Worm (Caenorhabditis elegans) whole organism, L3 larva: ENCODE results near the gene srg-53.

Experiments used
- R02D3.7 ChIP-seq: fragments of 150-350 bp; optimal IDR thresholded peaks from 2 replicates; lab custom pipeline; 2014; ENCODE audit warnings: missing biosample characterization, missing genetic modification characterization
- ZK546.5 ChIP-seq: sonication (generic microtip); optimal IDR thresholded peaks from 2 replicates; lab custom pipeline; 2017; ENCODE audit warnings: missing biosample characterization, missing genetic modification characterization
- aly-2 ChIP-seq: fragments of 150-350 bp; optimal IDR thresholded peaks from 2 replicates; lab custom pipeline; 2014; ENCODE audit warnings: missing biosample characterization, missing genetic modification characterization
- ceh-16 ChIP-seq: sonication (generic microtip); optimal IDR thresholded peaks from 2 replicates; lab custom pipeline; 2017; ENCODE audit warnings: missing biosample characterization, missing genetic modification characterization
- ceh-9 ChIP-seq: sonication (generic microtip); optimal IDR thresholded peaks from 2 replicates; lab custom pipeline; 2018; ENCODE audit warnings: missing biosample characterization, missing genetic modification characterization
- daf-12 ChIP-seq: fragments of 150-350 bp; optimal IDR thresholded peaks from 2 replicates; lab custom pipeline; 2014; ENCODE audit warnings: missing biosample characterization, missing genetic modification reagents, missing genetic modification characterization
- egl-27 ChIP-seq: sonication (generic microtip); optimal IDR thresholded peaks from 4 replicates; lab custom pipeline; 2017; ENCODE audit warnings: missing biosample characterization, missing genetic modification reagents, missing genetic modification characterization
- elt-2 ChIP-seq: sonication (generic microtip); optimal IDR thresholded peaks from 2 replicates; lab custom pipeline; 2016; ENCODE audit warnings: missing genetic modification reagents, mild to moderate bottlenecking, missing genetic modification characterization, missing compliant biosample characterization
- elt-3 ChIP-seq, 3 experiments: fragments of 150-350 bp in 1 of 3; sonication (generic microtip) in 2 of 3; optimal IDR thresholded peaks; 2 replicates in 2 of 3; 4 replicates in 1 of 3; lab custom pipeline; 2014 to 2017; ENCODE audit warnings: missing biosample characterization in 3 of 3, missing genetic modification characterization in 3 of 3
- fkh-10 ChIP-seq: sonication (generic microtip); optimal IDR thresholded peaks from 2 replicates; lab custom pipeline; 2017; ENCODE audit warnings: missing biosample characterization, missing genetic modification reagents, missing genetic modification characterization
- fkh-2 ChIP-seq: fragments of 150-350 bp; optimal IDR thresholded peaks from 2 replicates; lab custom pipeline; 2014; ENCODE audit warnings: missing biosample characterization, missing genetic modification reagents, missing genetic modification characterization
- fos-1 ChIP-seq: fragments of 150-350 bp; optimal IDR thresholded peaks from 2 replicates; lab custom pipeline; 2014; ENCODE audit warnings: missing biosample characterization, missing genetic modification characterization
- jun-1 ChIP-seq: fragments of 150-350 bp; optimal IDR thresholded peaks from 2 replicates; lab custom pipeline; 2014; ENCODE audit warnings: missing biosample characterization, missing genetic modification reagents, missing genetic modification characterization
- lin-15B ChIP-seq: fragments of 150-350 bp; optimal IDR thresholded peaks from 2 replicates; lab custom pipeline; 2014; ENCODE audit warnings: missing biosample characterization, missing genetic modification characterization
- lsy-12 ChIP-seq: sonication (generic microtip); optimal IDR thresholded peaks from 2 replicates; lab custom pipeline; 2016; ENCODE audit warnings: mild to moderate bottlenecking, missing genetic modification characterization, missing compliant biosample characterization
- mdl-1 ChIP-seq: fragments of 150-350 bp; optimal IDR thresholded peaks from 2 replicates; lab custom pipeline; 2014; ENCODE audit warnings: missing biosample characterization, missing genetic modification characterization
- mml-1 ChIP-seq: fragments of 150-350 bp; sonication (generic microtip); optimal IDR thresholded peaks from 3 replicates; lab custom pipeline; 2014; ENCODE audit warnings: missing biosample characterization, missing genetic modification characterization
- nfya-1 ChIP-seq: sonication (generic microtip); optimal IDR thresholded peaks from 2 replicates; lab custom pipeline; 2017; ENCODE audit warnings: missing genetic modification characterization, mild to moderate bottlenecking, missing compliant biosample characterization, antibody characterized with exemption, moderate library complexity; ENCODE audit not compliant: insufficient read depth
- nhr-11 ChIP-seq: fragments of 150-350 bp; optimal IDR thresholded peaks from 2 replicates; lab custom pipeline; 2014; ENCODE audit warnings: missing biosample characterization, missing genetic modification characterization
- nhr-12 ChIP-seq: fragments of 150-350 bp; optimal IDR thresholded peaks from 2 replicates; lab custom pipeline; 2014; ENCODE audit warnings: missing biosample characterization, missing genetic modification characterization
- nhr-23 ChIP-seq: fragments of 150-350 bp; optimal IDR thresholded peaks from 2 replicates; lab custom pipeline; 2014; ENCODE audit warnings: missing biosample characterization, missing genetic modification reagents, missing genetic modification characterization
- nhr-237 ChIP-seq: fragments of 150-350 bp; optimal IDR thresholded peaks from 2 replicates; lab custom pipeline; 2014; ENCODE audit warnings: missing biosample characterization, missing genetic modification characterization
- nhr-25 ChIP-seq: sonication (generic microtip); optimal IDR thresholded peaks from 2 replicates; lab custom pipeline; 2017; ENCODE audit warnings: missing biosample characterization, missing genetic modification characterization
- nhr-28 ChIP-seq: fragments of 150-350 bp; optimal IDR thresholded peaks from 2 replicates; lab custom pipeline; 2014; ENCODE audit warnings: missing biosample characterization, missing genetic modification characterization
- nhr-77 ChIP-seq: fragments of 150-350 bp; optimal IDR thresholded peaks from 2 replicates; lab custom pipeline; 2014; ENCODE audit warnings: missing biosample characterization, missing genetic modification characterization
- pha-4 ChIP-seq: fragments of 150-350 bp; optimal IDR thresholded peaks from 2 replicates; lab custom pipeline; 2014; ENCODE audit warnings: missing biosample characterization, missing genetic modification reagents, missing genetic modification characterization
- pqm-1 ChIP-seq: fragments of 150-350 bp; optimal IDR thresholded peaks from 2 replicates; lab custom pipeline; 2017; ENCODE audit warnings: missing biosample characterization, missing genetic modification characterization, inconsistent platforms
- sea-2 ChIP-seq: fragments of 150-350 bp; sonication (generic microtip); optimal IDR thresholded peaks from 4 replicates; lab custom pipeline; 2014; ENCODE audit warnings: missing biosample characterization, missing genetic modification reagents, missing genetic modification characterization
- skn-1 ChIP-seq: fragments of 150-350 bp; optimal IDR thresholded peaks from 2 replicates; lab custom pipeline; 2014; ENCODE audit warnings: missing biosample characterization, missing genetic modification characterization
- snpc-4 ChIP-seq: fragments of 150-350 bp; optimal IDR thresholded peaks from 2 replicates; lab custom pipeline; 2014; ENCODE audit warnings: missing biosample characterization, missing genetic modification characterization
- tbx-2 ChIP-seq: sonication (generic microtip); optimal IDR thresholded peaks from 2 replicates; lab custom pipeline; 2016; ENCODE audit warnings: mild to moderate bottlenecking, missing genetic modification characterization, missing compliant biosample characterization
- unc-39 ChIP-seq: sonication (generic microtip); optimal IDR thresholded peaks from 4 replicates; lab custom pipeline; 2017; ENCODE audit warnings: missing biosample characterization, missing genetic modification characterization
- unc-62 ChIP-seq: fragments of 150-350 bp; sonication (generic microtip); optimal IDR thresholded peaks from 4 replicates; lab custom pipeline; 2014; ENCODE audit warnings: missing biosample characterization, missing genetic modification reagents, missing genetic modification characterization
- ztf-4 ChIP-seq: fragments of 150-350 bp; optimal IDR thresholded peaks from 2 replicates; lab custom pipeline; 2014; ENCODE audit warnings: missing biosample characterization, missing genetic modification characterization

The srg-53 gene

ce11 chrV:847521-847920 is 31.8 kb upstream of the srg-53 start, which contains the start of gene srbc-13:
TSS of gene srbc-13 (plus strand) at chrV:847821.
- TF ChIP-seq mml-1 (no peak), daf-12 (tag; lab: Kevin White, UChicago) (no peak), sea-2 (no peak), nfya-1 (no peak), ceh-16 (tag; lab: Kevin White, UChicago) (no peak), fos-1 (tag; lab: Kevin White, UChicago) (no peak), nhr-28 (tag; lab: Kevin White, UChicago) (no peak)
- TF ChIP-seq, all 47 proteins: peak for 0

- TF ChIP-seq R02D3.7 (tag; lab: Kevin White, UChicago), result no peak
- TF ChIP-seq snpc-4 (tag; lab: Kevin White, UChicago), result no peak
- no peak for TF ChIP-seq unc-39 (tag; lab: Kevin White, UChicago)
- TF ChIP-seq sea-2, result no peak
- TF ChIP-seq skn-1 (tag; lab: Kevin White, UChicago), result no peak
- no peak for TF ChIP-seq ZK546.5 (tag; lab: Kevin White, UChicago)
- no peak for TF ChIP-seq lsy-12 (tag; lab: Kevin White, UChicago)
- no peak for TF ChIP-seq mdl-1
- no peak for TF ChIP-seq elt-3 (tag; optimal IDR thresholded peaks at IDR 0.05; lab: Kevin White, UChicago)
- TF ChIP-seq nhr-25, result no peak
- TF ChIP-seq elt-2 (tag; lab: Kevin White, UChicago), result no peak
- TF ChIP-seq ceh-9 (tag; lab: Kevin White, UChicago), result no peak
- TF ChIP-seq fkh-2 (tag; lab: Kevin White, UChicago), result no peak
- no peak for TF ChIP-seq lin-15B (tag; lab: Kevin White, UChicago)
- TF ChIP-seq nhr-11 (tag; lab: Kevin White, UChicago), result no peak
- no peak for TF ChIP-seq jun-1 (tag; lab: Kevin White, UChicago)
- no peak for TF ChIP-seq unc-62 (GFP tag; lab: Kevin White, UChicago)
- no peak for TF ChIP-seq tbx-2 (tag; lab: Kevin White, UChicago)
- no peak for TF ChIP-seq pqm-1 (tag; lab: Kevin White, UChicago)
Measured at ce11 chrV:849042-849441, 30.2 kb upstream of the srg-53 start.

ce11 chrV:849512-849911 is 29.8 kb upstream of the srg-53 start, which contains the start of gene srbc-12:
TSS of gene srbc-12 (plus strand) at chrV:849812.
- TF ChIP-seq elt-2 (tag; lab: Kevin White, UChicago) (no peak), nhr-25 (no peak), ceh-16 (tag; lab: Kevin White, UChicago) (no peak), aly-2 (tag; lab: Kevin White, UChicago) (no peak), nhr-23 (no peak), nhr-237 (tag; lab: Kevin White, UChicago) (no peak), fkh-10 (GFP tag; lab: Kevin White, UChicago) (no peak), nhr-12 (tag; lab: Kevin White, UChicago) (no peak), ztf-4 (no peak), ZK546.5 (tag; lab: Kevin White, UChicago) (no peak), pqm-1 (tag; lab: Kevin White, UChicago) (no peak), fos-1 (tag; lab: Kevin White, UChicago) (no peak), lin-15B (tag; lab: Kevin White, UChicago) (no peak)

ce11 chrV:852184-852583 is 27.1 kb upstream of the srg-53 start, which contains the start of gene K09C6.3:
TSS of gene K09C6.3 (plus strand) at chrV:852484.
- no peak for TF ChIP-seq mdl-1
- TF ChIP-seq lsy-12 (tag; lab: Kevin White, UChicago), result no peak

- no peak for TF ChIP-seq elt-2 (tag; lab: Kevin White, UChicago)
- no peak for TF ChIP-seq unc-62 (GFP tag; lab: Kevin White, UChicago)
- TF ChIP-seq nhr-237 (tag; lab: Kevin White, UChicago), result no peak
- no peak for TF ChIP-seq nfya-1
- TF ChIP-seq mdl-1, result no peak
- no peak for TF ChIP-seq elt-3 (tag; optimal IDR thresholded peaks at IDR 0.05; lab: Kevin White, UChicago)
- TF ChIP-seq egl-27 (tag; lab: Kevin White, UChicago), result no peak
- TF ChIP-seq fos-1 (tag; lab: Kevin White, UChicago), result no peak
- no peak for TF ChIP-seq skn-1 (tag; lab: Kevin White, UChicago)
- no peak for TF ChIP-seq pqm-1 (tag; lab: Kevin White, UChicago)
- TF ChIP-seq ZK546.5 (tag; lab: Kevin White, UChicago), result no peak
- no peak for TF ChIP-seq R02D3.7 (tag; lab: Kevin White, UChicago)
- no peak for TF ChIP-seq daf-12 (tag; lab: Kevin White, UChicago)
- no peak for TF ChIP-seq lsy-12 (tag; lab: Kevin White, UChicago)
- TF ChIP-seq pha-4 (tag; lab: Kevin White, UChicago), result no peak
- TF ChIP-seq nhr-12 (tag; lab: Kevin White, UChicago), result no peak
- TF ChIP-seq nhr-77 (tag; lab: Kevin White, UChicago), result no peak
Measured at ce11 chrV:854966-855365, 24.3 kb upstream of the srg-53 start, which contains the start of gene K09C6.9. TSS of gene K09C6.9 (minus strand) at chrV:855066.
